Worm (Caenorhabditis elegans) whole organism, L4/young adult: ENCODE measurements around the gene C56A3.5.

Source experiments
- W03F9.2 ChIP-seq: fragments of 150-350 bp; optimal IDR thresholded peaks from 2 replicates; lab custom pipeline; 2014; ENCODE audit warnings: missing biosample characterization, missing genetic modification characterization
- dao-5 ChIP-seq: sonication (generic microtip); optimal IDR thresholded peaks from 2 replicates; lab custom pipeline; 2016; ENCODE audit warnings: missing genotype, missing genetic modification characterization, moderate library complexity, missing compliant biosample characterization
- him-1 ChIP-seq: sonication (generic microtip); optimal IDR thresholded peaks from 2 replicates; lab custom pipeline; 2016; ENCODE audit warnings: missing genotype, missing genetic modification reagents, missing genetic modification characterization, missing compliant biosample characterization

Gene C56A3.5

ce11 chrV:13591504-13592174 is 39.9 kb downstream of the C56A3.5 start, which contains the start of gene tbcb-1:
tbcb-1 (plus strand) TSS chrV:13592124.
- TF ChIP-seq him-1 (tag; lab: Kevin White, UChicago) (no peak), dao-5 (no peak), W03F9.2 (tag; lab: Kevin White, UChicago) (peak; percentile 23)

DNA sequence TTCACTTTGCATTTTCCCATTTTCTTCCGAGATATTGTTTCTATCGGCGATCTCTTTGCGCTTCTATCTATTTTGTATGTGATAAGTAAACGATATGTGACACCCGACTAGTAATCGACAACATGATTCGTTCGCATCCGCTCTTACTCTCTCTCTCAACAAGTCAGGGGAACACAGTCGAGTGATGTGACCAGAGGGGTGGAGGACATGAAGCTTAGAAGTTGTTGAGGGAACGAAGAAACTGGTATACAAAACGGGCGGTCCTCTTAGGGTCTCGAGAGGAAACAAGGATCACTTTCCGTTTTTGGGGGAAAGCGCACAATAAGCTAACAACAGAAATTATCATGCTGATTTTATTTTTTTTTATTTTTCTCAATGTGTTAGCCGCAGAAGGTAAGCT is 41.3 kb downstream of the C56A3.5 start, which contains the start of gene F53F4.4:
Gene F53F4.4 (plus strand): TSS at position 301 of the 400 bp plus-strand sequence.
- TF ChIP-seq dao-5: no peak
- TF ChIP-seq him-1 (tag; lab: Kevin White, UChicago): no peak
- TF ChIP-seq W03F9.2 (tag; lab: Kevin White, UChicago): no peak

- TF ChIP-seq W03F9.2 (tag; lab: Kevin White, UChicago) (no peak), dao-5 (no peak), him-1 (tag; lab: Kevin White, UChicago) (no peak)
These were observed 46.6 kb downstream of the C56A3.5 start for ce11 chrV:13598370-13598769.

DNA sequence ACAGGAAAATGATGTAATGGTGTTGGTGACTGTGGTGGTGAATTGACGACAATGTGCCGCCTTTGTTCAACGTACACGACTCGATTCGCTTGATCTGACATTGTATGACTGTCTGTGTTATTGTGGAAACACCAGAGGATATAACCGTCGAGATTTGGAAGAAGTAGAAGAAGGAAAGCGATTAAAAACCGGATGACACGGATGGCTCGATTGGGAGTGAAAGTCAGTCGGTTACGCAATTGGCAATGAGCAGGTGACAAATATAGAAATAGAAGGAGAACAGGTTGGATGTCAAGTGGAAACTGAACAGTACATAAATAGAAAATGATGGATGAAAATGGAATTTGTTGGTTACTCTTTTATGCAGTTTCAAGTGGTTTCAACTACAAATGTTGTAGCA is 49.1 kb downstream of the C56A3.5 start, which contains the start of gene rdy-2:
Gene rdy-2 (minus strand): TSS at position 101 of the 400 bp plus-strand sequence.
- TF ChIP-seq him-1 (tag; lab: Kevin White, UChicago) (no peak), W03F9.2 (tag; lab: Kevin White, UChicago) (no peak), dao-5 (no peak)
